Worm (Caenorhabditis elegans): ENCODE data around the gene F58H1.8.

Gene F58H1.8

ce11 chrV:11921689-11922517, 13.0 kb upstream of the F58H1.8 start:
- TF ChIP-seq ces-1 (GFP tag; optimal IDR thresholded peaks at IDR 0.05) (no peak), lin-13 (GFP tag; optimal IDR thresholded peaks at IDR 0.05) (no peak), snpc-1.2 (GFP tag; IDR thresholded peaks at IDR 0.05) (no peak), hlh-11 (tag; optimal IDR thresholded peaks at IDR 0.05) (peak; percentile 78), mxl-3 (GFP tag; optimal IDR thresholded peaks at IDR 0.05) (peak; percentile 37), zip-2 (tag; optimal IDR thresholded peaks at IDR 0.05) (no peak), daf-16 (GFP tag; optimal IDR thresholded peaks at IDR 0.05) (peak in 1 of 2 experiments; percentile 72), daf-16 (tag; optimal IDR thresholded peaks at IDR 0.05) (peak; percentile 96), dve-1 (tag; optimal IDR thresholded peaks at IDR 0.05; ENCODE audit: insufficient read depth) (peak; percentile 80), nhr-28 (tag; optimal IDR thresholded peaks at IDR 0.05) (peak; percentile 71), nhr-11 (tag; optimal IDR thresholded peaks at IDR 0.05) (peak; percentile 62), nhr-10 (tag; optimal IDR thresholded peaks at IDR 0.05) (no peak), mep-1 (tag; optimal IDR thresholded peaks at IDR 0.05) (peak; percentile 21), dmd-6 (GFP tag; IDR thresholded peaks at IDR 0.05) (peak; percentile 51), mdl-1 (tag; optimal IDR thresholded peaks at IDR 0.05) (peak in 1 of 2 experiments; percentile 60), unc-62 (GFP tag; optimal IDR thresholded peaks at IDR 0.05 in 1 of 2) (peak in 1 of 2 experiments; percentile 36), unc-62 (tag; optimal IDR thresholded peaks at IDR 0.05) (no peak), ama-1 (optimal IDR thresholded peaks at IDR 0.05) (peak; percentile 66), ceh-20 (GFP tag; IDR thresholded peaks at IDR 0.05) (no peak), set-16 (GFP tag; IDR thresholded peaks at IDR 0.05) (no peak), dpl-1 (GFP tag; optimal IDR thresholded peaks at IDR 0.05) (no peak), sdz-12 (GFP tag; optimal IDR thresholded peaks at IDR 0.05) (no peak), lin-39 (tag; optimal IDR thresholded peaks at IDR 0.05) (no peak), nhr-77 (tag; optimal IDR thresholded peaks at IDR 0.05) (peak; percentile 55), hlh-30 (tag; optimal IDR thresholded peaks at IDR 0.05; ENCODE audit: insufficient read depth) (peak; percentile 80), Y75B8A.6 (GFP tag; IDR thresholded peaks at IDR 0.05) (no peak), R02D3.7 (tag; optimal IDR thresholded peaks at IDR 0.05) (no peak), unc-130 (GFP tag; optimal IDR thresholded peaks at IDR 0.05) (no peak)

DNA sequence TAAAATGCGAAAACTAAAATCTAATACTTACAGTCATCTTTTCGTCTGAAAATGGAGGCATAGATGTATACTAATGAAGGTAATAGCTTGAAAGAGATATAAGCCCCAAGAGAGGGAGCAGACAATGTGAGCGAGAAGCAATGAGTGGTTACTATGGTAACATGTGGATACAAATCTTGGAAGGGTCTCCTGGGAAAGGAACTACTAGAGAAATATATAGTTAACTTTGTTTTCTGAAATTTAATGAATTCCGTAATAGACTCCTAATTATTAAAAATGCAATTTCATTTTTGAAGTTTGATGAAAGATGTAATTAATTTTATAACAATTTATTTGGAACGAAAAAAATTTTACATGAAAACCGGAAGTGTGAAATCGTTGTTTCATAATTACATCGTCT, 7.6 kb upstream of the F58H1.8 start, which contains the start of gene osm-6:
TSS of gene osm-6 (minus strand) at position 101 of the 400 bp plus-strand sequence.
- TF ChIP-seq nhr-102 (tag; optimal IDR thresholded peaks at IDR 0.05) (no peak), lin-29 (GFP tag; IDR thresholded peaks at IDR 0.05) (no peak), pha-4 (GFP tag; IDR thresholded peaks at IDR 0.05) (no peak), pha-4 (tag; optimal IDR thresholded peaks at IDR 0.05) (no peak), zfp-3 (GFP tag; conservative IDR thresholded peaks at IDR 0.05) (no peak), cey-2 (tag; optimal IDR thresholded peaks at IDR 0.05; ENCODE audit: borderline replicate concordance, insufficient read depth) (no peak), dpl-1 (GFP tag; optimal IDR thresholded peaks at IDR 0.05) (no peak), nhr-6 (tag; optimal IDR thresholded peaks at IDR 0.05) (no peak), lin-15B (tag; optimal IDR thresholded peaks at IDR 0.05) (no peak)

ce11 chrV:11929046-11929590, 5.8 kb upstream of the F58H1.8 start, which contains the start of gene F58H1.2:
TSS of gene F58H1.2 (plus strand) at chrV:11929096.
- TF ChIP-seq R02D3.7 (tag; optimal IDR thresholded peaks at IDR 0.05), result no peak
- TF ChIP-seq php-3 (GFP tag; IDR thresholded peaks at IDR 0.05), result no peak
- TF ChIP-seq skn-1 (tag; optimal IDR thresholded peaks at IDR 0.05), result no peak
- TF ChIP-seq nhr-11 (tag; optimal IDR thresholded peaks at IDR 0.05), result no peak
- peak in 1 of 2 experiments; percentile 93 for TF ChIP-seq unc-62 (GFP tag; optimal IDR thresholded peaks at IDR 0.05 in 1 of 2)
- no peak for TF ChIP-seq unc-62 (tag; optimal IDR thresholded peaks at IDR 0.05)
